Fruit fly (Drosophila melanogaster) whole organism, pupa: ENCODE data around the gene CG7497.

ENCODE experiments used
- CG10348 ChIP-seq: fragments of 200-800 bp; sonication (Bioruptor generic); IDR thresholded peaks from 2 replicates; pipeline ENCODE4 v1.3.6; 2022; ENCODE audit warnings: missing biosample characterization, missing genetic modification characterization
- CG12605 ChIP-seq: fragments of 200-800 bp; sonication (Bioruptor generic); IDR thresholded peaks from 2 replicates; pipeline ENCODE4 v1.3.6; 2022; ENCODE audit warnings: missing biosample characterization, missing genetic modification characterization
- CG13204 ChIP-seq: fragments of 200-800 bp; sonication (Bioruptor generic); optimal IDR thresholded peaks from 2 replicates; lab custom pipeline; 2018; ENCODE audit warnings: missing biosample characterization, mild to moderate bottlenecking, missing genetic modification characterization, moderate library complexity
- CG14655 ChIP-seq: fragments of 200-800 bp; sonication (Bioruptor generic); optimal IDR thresholded peaks from 3 replicates; lab custom pipeline; 2017; ENCODE audit warnings: mild to moderate bottlenecking, missing biosample characterization, missing genetic modification reagents, missing genetic modification characterization
- CG15710 ChIP-seq: fragments of 200-800 bp; sonication (Bioruptor generic); optimal IDR thresholded peaks from 2 replicates; lab custom pipeline; 2018; ENCODE audit warnings: missing biosample characterization, mild to moderate bottlenecking, missing genetic modification characterization, moderate library complexity
- CG17806 ChIP-seq: fragments of 200-800 bp; sonication (Bioruptor generic); optimal IDR thresholded peaks from 2 replicates; lab custom pipeline; 2018; ENCODE audit warnings: missing biosample characterization, mild to moderate bottlenecking, missing genetic modification characterization, moderate library complexity
- CG32121 ChIP-seq: fragments of 200-800 bp; sonication (Bioruptor generic); IDR thresholded peaks from 2 replicates; pipeline ENCODE4 v1.3.6; 2022; ENCODE audit warnings: missing biosample characterization, missing genetic modification characterization
- CG34367 ChIP-seq: fragments of 200-800 bp; sonication (Bioruptor generic); optimal IDR thresholded peaks from 2 replicates; lab custom pipeline; 2018; ENCODE audit warnings: missing biosample characterization, mild to moderate bottlenecking, missing genetic modification characterization
- CG4496 ChIP-seq: fragments of 200-800 bp; sonication (Bioruptor generic); IDR thresholded peaks from 3 replicates; pipeline ENCODE4 v1.3.6; 2022; ENCODE audit warnings: missing biosample characterization, missing genetic modification characterization
- CG8159 ChIP-seq: fragments of 200-800 bp; sonication (Bioruptor generic); optimal IDR thresholded peaks from 3 replicates; lab custom pipeline; 2018; ENCODE audit warnings: missing biosample characterization, mild to moderate bottlenecking, missing genetic modification characterization, moderate library complexity
- CG8301 ChIP-seq: fragments of 200-800 bp; sonication (Bioruptor generic); optimal IDR thresholded peaks from 2 replicates; lab custom pipeline; 2018; ENCODE audit warnings: missing biosample characterization, mild to moderate bottlenecking, missing genetic modification characterization
- CG9948 ChIP-seq: fragments of 200-800 bp; sonication (Bioruptor generic); optimal IDR thresholded peaks from 2 replicates; lab custom pipeline; 2018; ENCODE audit warnings: missing biosample characterization, mild to moderate bottlenecking, missing genetic modification characterization, moderate library complexity
- D1 ChIP-seq: fragments of 200-800 bp; sonication (Bioruptor generic); optimal IDR thresholded peaks from 2 replicates; lab custom pipeline; 2018; ENCODE audit warnings: missing biosample characterization, mild to moderate bottlenecking, missing genetic modification characterization, moderate library complexity
- EcR ChIP-seq: fragments of 200-800 bp; sonication (Bioruptor generic); optimal IDR thresholded peaks from 3 replicates; lab custom pipeline; 2019; ENCODE audit warnings: missing biosample characterization, missing genetic modification characterization, mild to moderate bottlenecking, moderate library complexity, missing genetic modification reagents
- Ets98B ChIP-seq: fragments of 200-800 bp; sonication (Bioruptor generic); IDR thresholded peaks from 2 replicates; pipeline ENCODE4 v1.3.6; 2022; ENCODE audit warnings: missing biosample characterization, missing genetic modification characterization
- Pif1A ChIP-seq: fragments of 200-800 bp; sonication (Bioruptor generic); optimal IDR thresholded peaks from 3 replicates; lab custom pipeline; 2016; ENCODE audit warnings: missing biosample characterization, missing genetic modification characterization
- Pif1B ChIP-seq: fragments of 200-800 bp; sonication (Bioruptor generic); optimal IDR thresholded peaks from 3 replicates; lab custom pipeline; 2016; ENCODE audit warnings: missing biosample characterization, missing genetic modification characterization
- Snoo ChIP-seq: fragments of 200-800 bp; sonication (Bioruptor generic); optimal IDR thresholded peaks from 3 replicates; lab custom pipeline; 2017; ENCODE audit warnings: missing biosample characterization, mild to moderate bottlenecking, missing genetic modification characterization, inconsistent platforms
- fd96Ca ChIP-seq: fragments of 200-800 bp; sonication (Bioruptor generic); IDR thresholded peaks from 3 replicates; pipeline ENCODE4 v1.3.6; 2022; ENCODE audit warnings: missing biosample characterization, missing genetic modification characterization
- gl ChIP-seq: fragments of 200-800 bp; sonication (Bioruptor generic); optimal IDR thresholded peaks from 2 replicates; lab custom pipeline; 2018; ENCODE audit warnings: missing biosample characterization, mild to moderate bottlenecking, missing genetic modification characterization
- rn ChIP-seq: fragments of 200-800 bp; sonication (Bioruptor generic); IDR thresholded peaks from 2 replicates; pipeline ENCODE4 v1.3.6; 2022; ENCODE audit warnings: missing biosample characterization, missing genetic modification characterization

Gene CG7497

DNA sequence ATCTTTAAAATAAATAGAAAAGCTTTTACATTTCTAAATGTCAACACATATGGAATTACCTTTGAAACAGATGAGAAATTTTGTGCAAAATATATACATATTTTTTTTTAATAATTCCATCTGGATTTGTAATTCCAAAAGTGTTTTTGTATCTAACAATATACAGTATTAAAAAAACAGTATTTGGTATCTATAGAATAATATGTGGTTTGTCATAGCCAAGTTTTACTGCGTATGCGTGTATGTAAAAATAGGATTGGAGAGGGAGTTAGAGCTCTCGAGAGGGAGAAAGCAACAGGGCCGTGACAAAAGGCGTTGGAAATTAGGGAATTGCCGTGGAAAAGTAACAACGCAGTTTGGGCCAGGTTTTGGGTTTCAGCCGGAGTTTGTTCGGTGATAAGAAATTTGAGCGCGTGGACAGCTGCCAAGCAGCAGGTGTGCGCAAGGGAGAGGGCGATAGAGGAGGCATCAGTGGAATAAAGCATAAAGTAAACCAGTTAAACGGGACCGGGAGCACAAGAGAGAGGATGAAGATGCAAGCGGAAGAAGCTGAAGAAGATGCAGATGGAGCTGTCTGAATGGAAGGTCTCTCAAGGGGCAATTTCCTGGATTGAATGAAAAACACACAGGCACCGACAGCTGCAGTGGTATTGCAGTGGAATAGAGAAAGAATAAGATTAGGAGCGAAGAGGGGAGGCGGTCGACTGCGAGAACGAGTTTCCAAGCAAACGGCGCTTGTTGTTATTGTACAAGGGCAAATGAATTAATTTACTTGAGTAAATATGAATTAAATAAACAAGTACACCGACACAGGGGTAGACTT is 19.8 kb downstream of the CG7497 start:
- TF ChIP-seq CG17806 = no peak
- TF ChIP-seq D1 (tag; lab: Kevin White, UChicago) = peak; percentile 37
- TF ChIP-seq CG14655 (GFP tag; lab: Kevin White, UChicago) = no peak
- TF ChIP-seq CG9948 (tag; lab: Kevin White, UChicago) = peak; percentile 29
- TF ChIP-seq Ets98B (GFP tag; lab: Robert Waterston, UW) = no peak
- no peak for TF ChIP-seq Pif1B (GFP tag; lab: Kevin White, UChicago)
- peak; percentile 16 for TF ChIP-seq CG13204
- no peak for TF ChIP-seq CG32121 (GFP tag; lab: Robert Waterston, UW)
- TF ChIP-seq EcR = peak; percentile 57
- no peak for TF ChIP-seq gl
- TF ChIP-seq CG8159 (tag; lab: Kevin White, UChicago) = peak; percentile 8
- no peak for TF ChIP-seq rn
- no peak for TF ChIP-seq CG10348
- peak; percentile 34 for TF ChIP-seq Snoo (tag; lab: Kevin White, UChicago)
- TF ChIP-seq CG8301 (tag; lab: Kevin White, UChicago) = no peak
- TF ChIP-seq Pif1A (GFP tag; lab: Kevin White, UChicago) = peak; percentile 68
- no peak; the same call in 2 of the 3 replicates for TF ChIP-seq CG4496 (GFP tag; lab: Robert Waterston, UW)
- no peak for TF ChIP-seq fd96Ca
- TF ChIP-seq CG12605 (GFP tag; lab: Robert Waterston, UW) = 0 out of 2 replicates have a peak, but pooled peaks have one; percentile 10
- no peak for TF ChIP-seq CG15710
- TF ChIP-seq CG34367 (tag; lab: Kevin White, UChicago) = no peak

DNA sequence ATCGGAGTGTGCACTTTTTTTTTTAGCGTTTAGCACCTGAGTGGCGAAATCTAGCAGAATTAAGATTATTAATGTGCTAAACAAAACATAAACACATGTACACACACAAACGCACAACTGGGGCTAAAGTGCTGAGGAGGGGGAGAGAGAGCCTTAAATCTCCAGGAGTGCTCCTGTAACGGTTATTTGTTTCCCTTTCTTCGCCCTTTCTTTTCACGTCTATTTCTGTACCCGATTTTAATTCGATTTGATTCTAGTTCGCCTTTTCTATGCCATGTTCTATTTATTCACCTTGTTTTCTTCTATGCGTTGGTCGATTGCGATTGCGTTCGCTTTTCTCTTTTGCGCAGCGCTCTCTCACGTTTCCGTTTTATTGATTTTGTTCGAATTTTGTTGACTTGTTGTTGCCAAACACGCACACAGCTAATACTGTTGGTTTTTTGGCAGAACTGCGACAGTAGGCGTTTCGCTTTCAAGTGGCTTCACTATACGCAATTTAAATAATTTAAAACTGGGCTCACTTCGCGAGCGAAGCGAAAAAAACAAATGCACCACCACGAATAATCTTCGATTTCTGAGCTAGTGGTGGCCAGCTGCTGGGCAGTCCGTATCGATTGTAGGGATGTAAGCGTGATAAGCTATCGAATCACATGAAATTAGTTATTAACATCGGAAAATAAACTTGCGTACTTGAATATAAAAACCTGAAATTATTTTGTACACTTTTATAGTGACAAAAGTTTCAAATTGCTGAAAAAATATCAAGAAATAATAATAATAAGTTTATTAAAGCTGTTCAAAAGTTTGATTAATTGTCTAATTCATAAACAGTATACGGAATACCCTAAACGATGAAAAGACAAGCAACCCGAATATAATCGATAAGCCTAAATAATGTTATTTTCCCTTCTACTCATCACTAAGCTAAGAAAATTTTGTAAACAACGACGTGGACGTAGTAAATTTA is 20.7 kb downstream of the CG7497 start, which contains the start of the genes Krn, Ndfip and CG7484:
TSS of gene Krn (minus strand) at position 580 of the 967 bp plus-strand sequence.
TSS of gene Ndfip (minus strand) at position 580 of the 967 bp plus-strand sequence.
TSS of gene CG7484 (plus strand) at position 917 of the 967 bp plus-strand sequence.
- peak; percentile 87 for TF ChIP-seq CG8159 (tag; lab: Kevin White, UChicago)
- peak; percentile 75 for TF ChIP-seq CG32121 (GFP tag; lab: Robert Waterston, UW)
- peak; percentile 59; the same call in 1 of the 2 replicates for TF ChIP-seq rn
- peak; percentile 63 for TF ChIP-seq CG10348
- TF ChIP-seq CG34367 (tag; lab: Kevin White, UChicago) = peak; percentile 70
- peak; percentile 36 for TF ChIP-seq gl
- no peak for TF ChIP-seq EcR
- peak; percentile 79 for TF ChIP-seq CG17806
- peak; percentile 78 for TF ChIP-seq CG14655 (GFP tag; lab: Kevin White, UChicago)
- peak; percentile 70 for TF ChIP-seq CG8301 (tag; lab: Kevin White, UChicago)
- TF ChIP-seq Pif1A (GFP tag; lab: Kevin White, UChicago) = peak; percentile 64
- TF ChIP-seq Snoo (tag; lab: Kevin White, UChicago) = peak; percentile 74
- no peak for TF ChIP-seq CG13204
- peak; percentile 68 for TF ChIP-seq D1 (tag; lab: Kevin White, UChicago)
- TF ChIP-seq CG4496 (GFP tag; lab: Robert Waterston, UW) = peak; percentile 86; the same call in 2 of the 3 replicates
- TF ChIP-seq fd96Ca = no peak
- 0 out of 2 replicates have a peak, but pooled peaks have one; percentile 22 for TF ChIP-seq CG12605 (GFP tag; lab: Robert Waterston, UW)
- TF ChIP-seq Pif1B (GFP tag; lab: Kevin White, UChicago) = peak; percentile 68
- peak; percentile 82 for TF ChIP-seq CG9948 (tag; lab: Kevin White, UChicago)
- TF ChIP-seq Ets98B (GFP tag; lab: Robert Waterston, UW) = peak; percentile 65
- TF ChIP-seq CG15710 = peak; percentile 88

DNA sequence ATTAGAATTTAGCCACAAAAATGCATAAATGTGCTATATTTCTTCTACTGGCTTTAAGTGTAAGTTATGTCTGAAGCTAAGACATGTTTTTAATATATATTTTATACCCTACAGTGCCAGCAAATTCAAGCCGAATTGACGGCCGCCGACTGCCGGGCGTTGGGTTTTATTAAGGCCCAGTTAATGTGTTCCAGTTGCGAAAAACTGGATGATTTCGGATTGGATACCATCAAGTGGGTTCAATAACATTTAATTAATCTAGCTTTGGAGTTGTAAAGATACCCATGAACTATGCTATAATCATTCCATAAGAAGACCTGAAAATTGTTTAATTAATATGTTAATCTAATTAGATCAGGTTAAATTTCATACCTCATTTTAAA is 21.4 kb downstream of the CG7497 start:
- TF ChIP-seq CG12605 (GFP tag; lab: Robert Waterston, UW) (no peak), CG10348 (no peak), CG9948 (tag; lab: Kevin White, UChicago) (no peak), CG8301 (tag; lab: Kevin White, UChicago) (no peak), EcR (no peak), CG17806 (no peak), CG8159 (tag; lab: Kevin White, UChicago) (no peak), Pif1B (GFP tag; lab: Kevin White, UChicago) (no peak), CG4496 (GFP tag; lab: Robert Waterston, UW) (no peak), CG34367 (tag; lab: Kevin White, UChicago) (no peak), Ets98B (GFP tag; lab: Robert Waterston, UW) (no peak), D1 (tag; lab: Kevin White, UChicago) (no peak), CG32121 (GFP tag; lab: Robert Waterston, UW) (no peak), CG14655 (GFP tag; lab: Kevin White, UChicago) (no peak), fd96Ca (no peak), gl (no peak), Pif1A (GFP tag; lab: Kevin White, UChicago) (no peak)

DNA sequence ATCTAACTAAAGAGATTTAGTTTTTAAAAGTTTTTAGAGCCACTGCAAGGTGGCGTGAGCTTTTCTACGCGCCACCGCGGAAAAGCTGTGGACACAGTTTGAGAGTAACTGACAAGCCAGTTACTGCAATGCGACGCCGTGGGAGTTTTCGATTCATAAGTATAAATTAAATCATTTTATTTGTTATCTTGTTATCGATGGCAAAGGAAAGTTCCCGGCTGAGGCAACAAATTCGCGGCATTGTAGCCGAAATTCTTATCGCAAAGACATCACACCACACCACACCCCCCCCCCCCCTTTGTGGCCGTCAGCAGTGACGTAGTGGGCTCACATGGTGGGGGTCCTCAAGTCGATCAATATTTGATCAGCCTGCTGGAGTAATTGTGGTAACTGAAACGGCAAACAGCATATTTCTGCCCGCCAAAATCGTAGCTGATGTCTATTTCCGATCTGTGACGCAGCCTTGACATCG is 22.6 kb downstream of the CG7497 start:
- no peak for TF ChIP-seq D1 (tag; lab: Kevin White, UChicago)
- TF ChIP-seq Ets98B (GFP tag; lab: Robert Waterston, UW) = 0 out of 2 replicates have a peak, but pooled peaks have one; percentile 25
- no peak for TF ChIP-seq CG34367 (tag; lab: Kevin White, UChicago)
- TF ChIP-seq CG15710 = no peak
- TF ChIP-seq CG10348 = no peak
- peak; percentile 2 for TF ChIP-seq Snoo (tag; lab: Kevin White, UChicago)
- TF ChIP-seq fd96Ca = no peak
